Fruit fly (Drosophila melanogaster) whole organism, embryonic: ENCODE results near the gene PolG2.
A peak's percentile ranks its signal among the peaks of the same experiment; 100 is the strongest.

Experiments used
- Antp ChIP-seq: fragments of 200-800 bp; sonication (Bioruptor generic); optimal IDR thresholded peaks from 3 replicates; lab custom pipeline; 2016; ENCODE audit warnings: missing biosample characterization, missing genetic modification characterization
- BEAF-32 ChIP-seq: fragments of 200-800 bp; sonication (Bioruptor generic); optimal IDR thresholded peaks from 3 replicates; lab custom pipeline; 2017; ENCODE audit warnings: missing biosample characterization, missing genetic modification characterization, mild to moderate bottlenecking, moderate library complexity, missing genetic modification reagents
- CG11695 ChIP-seq: fragments of 200-800 bp; sonication (Bioruptor generic); IDR thresholded peaks from 3 replicates; pipeline ENCODE4 v1.3.6; 2022; ENCODE audit warnings: missing biosample characterization, missing genetic modification characterization
- CG12104 ChIP-seq: fragments of 200-800 bp; sonication (Bioruptor generic); optimal IDR thresholded peaks from 3 replicates; lab custom pipeline; 2016; ENCODE audit warnings: missing biosample characterization, missing genetic modification characterization
- CG15073 ChIP-seq: fragments of 200-800 bp; sonication (Bioruptor generic); optimal IDR thresholded peaks from 2 replicates; lab custom pipeline; 2016; ENCODE audit warnings: missing biosample characterization, missing genetic modification characterization
- CG1603 ChIP-seq: fragments of 200-800 bp; sonication (Bioruptor generic); optimal IDR thresholded peaks from 2 replicates; lab custom pipeline; 2019; ENCODE audit warnings: missing biosample characterization, mild to moderate bottlenecking, missing genetic modification characterization, moderate library complexity
- CG16815 ChIP-seq: fragments of 200-800 bp; sonication (Bioruptor generic); optimal IDR thresholded peaks from 3 replicates; lab custom pipeline; 2017; ENCODE audit warnings: missing biosample characterization, mild to moderate bottlenecking, missing genetic modification characterization
- CG17568 ChIP-seq: fragments of 200-800 bp; sonication (Bioruptor generic); optimal IDR thresholded peaks from 2 replicates; lab custom pipeline; 2018; ENCODE audit warnings: missing biosample characterization, mild to moderate bottlenecking, missing genetic modification characterization, moderate library complexity
- CG3065 ChIP-seq: fragments of 200-800 bp; sonication (Bioruptor generic); optimal IDR thresholded peaks from 2 replicates; lab custom pipeline; 2016; ENCODE audit warnings: missing biosample characterization, missing genetic modification characterization
- CG31224 ChIP-seq: fragments of 200-800 bp; sonication (Bioruptor generic); IDR thresholded peaks from 2 replicates; pipeline ENCODE4 v1.3.6; 2022; ENCODE audit warnings: missing biosample characterization, missing genetic modification characterization
- CG33557 ChIP-seq: fragments of 200-800 bp; sonication (Bioruptor generic); optimal IDR thresholded peaks from 2 replicates; lab custom pipeline; 2019; ENCODE audit warnings: missing biosample characterization, mild to moderate bottlenecking, missing genetic modification characterization, moderate library complexity
- CG3407 ChIP-seq: fragments of 200-800 bp; sonication (Bioruptor generic); optimal IDR thresholded peaks from 2 replicates; lab custom pipeline; 2018; ENCODE audit warnings: missing biosample characterization, mild to moderate bottlenecking, missing genetic modification characterization
- CG3847 ChIP-seq: fragments of 200-800 bp; sonication (Bioruptor generic); IDR thresholded peaks from 2 replicates; pipeline ENCODE4 v1.3.6; 2022; ENCODE audit warnings: missing biosample characterization, missing genetic modification characterization
- CG4730 ChIP-seq: fragments of 200-800 bp; sonication (Bioruptor generic); IDR thresholded peaks from 2 replicates; pipeline ENCODE4 v1.3.6; 2022; ENCODE audit warnings: missing biosample characterization, missing genetic modification characterization
- CG6254 ChIP-seq: fragments of 200-800 bp; sonication (Bioruptor generic); optimal IDR thresholded peaks from 3 replicates; lab custom pipeline; 2017; ENCODE audit warnings: mild to moderate bottlenecking, missing biosample characterization, missing genetic modification reagents, missing genetic modification characterization
- CG6791 ChIP-seq: fragments of 200-800 bp; sonication (Bioruptor generic); IDR thresholded peaks from 3 replicates; pipeline ENCODE4 v1.3.6; 2022; ENCODE audit warnings: missing biosample characterization, missing genetic modification characterization; ENCODE audit not compliant: partially characterized antibody
- CG7928 ChIP-seq: fragments of 200-800 bp; sonication (Bioruptor generic); optimal IDR thresholded peaks from 2 replicates; lab custom pipeline; 2017; ENCODE audit warnings: missing biosample characterization, mild to moderate bottlenecking, missing genetic modification characterization
- CG8478 ChIP-seq: fragments of >200 bp; optimal IDR thresholded peaks from 2 replicates; lab custom pipeline; 2018
- CG9817 ChIP-seq: fragments of 200-800 bp; sonication (Bioruptor generic); optimal IDR thresholded peaks from 2 replicates; lab custom pipeline; 2018; ENCODE audit warnings: missing biosample characterization, mild to moderate bottlenecking, missing genetic modification characterization, moderate library complexity
- CHES-1-like ChIP-seq: fragments of 200-800 bp; sonication (Bioruptor generic); optimal IDR thresholded peaks from 2 replicates; lab custom pipeline; 2016; ENCODE audit warnings: missing biosample characterization, missing genetic modification characterization
- Dp ChIP-seq: fragments of 200-800 bp; sonication (Bioruptor generic); optimal IDR thresholded peaks from 2 replicates; lab custom pipeline; 2018; ENCODE audit warnings: missing biosample characterization, mild to moderate bottlenecking, missing genetic modification characterization, moderate library complexity
- Gsc ChIP-seq: fragments of 200-800 bp; sonication (Bioruptor generic); IDR thresholded peaks from 2 replicates; pipeline ENCODE4 v1.3.6; 2022; ENCODE audit warnings: missing biosample characterization, missing genetic modification characterization
- Hey ChIP-seq: fragments of 200-800 bp; sonication (Bioruptor generic); optimal IDR thresholded peaks from 3 replicates; lab custom pipeline; 2018; ENCODE audit warnings: missing biosample characterization, mild to moderate bottlenecking, missing genetic modification characterization
- Mes4 ChIP-seq: fragments of 200-800 bp; sonication (Bioruptor generic); optimal IDR thresholded peaks from 2 replicates; lab custom pipeline; 2016; ENCODE audit warnings: missing biosample characterization, missing genetic modification characterization
- NK7.1 ChIP-seq: fragments of 200-800 bp; sonication (Bioruptor generic); optimal IDR thresholded peaks from 3 replicates; lab custom pipeline; 2016; ENCODE audit warnings: missing biosample characterization, missing genetic modification characterization
- Side ChIP-seq: fragments of 200-800 bp; sonication (Bioruptor generic); optimal IDR thresholded peaks from 2 replicates; lab custom pipeline; 2016; ENCODE audit warnings: missing biosample characterization, missing genetic modification characterization
- bcd ChIP-seq: fragments of 200-800 bp; sonication (Bioruptor generic); optimal IDR thresholded peaks from 2 replicates; lab custom pipeline; 2017; ENCODE audit warnings: missing biosample characterization, mild to moderate bottlenecking, missing genetic modification characterization
- cad ChIP-seq: fragments of >200 bp; optimal IDR thresholded peaks from 2 replicates; lab custom pipeline; 2017; ENCODE audit warnings: missing biosample characterization, missing genetic modification characterization
- crp ChIP-seq, 2 experiments: fragments of 200-800 bp; sonication (Bioruptor generic); optimal IDR thresholded peaks; 2 replicates in 1 of 2; 3 replicates in 1 of 2; lab custom pipeline; 2017; ENCODE audit warnings: missing biosample characterization in 2 of 2, missing genetic modification characterization in 2 of 2, mild to moderate bottlenecking in 1 of 2, moderate library complexity in 1 of 2
- fd102C ChIP-seq: fragments of 200-800 bp; sonication (Bioruptor generic); optimal IDR thresholded peaks from 2 replicates; lab custom pipeline; 2018; ENCODE audit warnings: missing biosample characterization, mild to moderate bottlenecking, missing genetic modification characterization, moderate library complexity
- gcm ChIP-seq: fragments of 200-800 bp; sonication (Bioruptor generic); optimal IDR thresholded peaks from 2 replicates; lab custom pipeline; 2019; ENCODE audit warnings: missing biosample characterization, mild to moderate bottlenecking, missing genetic modification characterization, moderate library complexity
- gsb ChIP-seq: fragments of 200-800 bp; sonication (Bioruptor generic); IDR thresholded peaks from 2 replicates; pipeline ENCODE4 v1.3.6; 2022; ENCODE audit warnings: missing biosample characterization, missing genetic modification characterization
- ken ChIP-seq: fragments of 200-800 bp; sonication (Bioruptor generic); IDR thresholded peaks from 3 replicates; pipeline ENCODE4 v1.3.6; 2022; ENCODE audit warnings: missing biosample characterization, missing genetic modification characterization
- lilli ChIP-seq: fragments of 200-800 bp; sonication (Bioruptor generic); optimal IDR thresholded peaks from 3 replicates; lab custom pipeline; 2016; ENCODE audit warnings: missing biosample characterization, missing genetic modification characterization
- lmd ChIP-seq: fragments of 200-800 bp; sonication (Bioruptor generic); IDR thresholded peaks from 2 replicates; pipeline ENCODE4 v1.3.6; 2022; ENCODE audit warnings: missing biosample characterization, missing genetic modification characterization
- luna ChIP-seq: fragments of 200-800 bp; sonication (Bioruptor generic); optimal IDR thresholded peaks from 2 replicates; lab custom pipeline; 2016; ENCODE audit warnings: missing biosample characterization, missing genetic modification characterization
- pb ChIP-seq: fragments of 200-800 bp; sonication (Bioruptor generic); optimal IDR thresholded peaks from 3 replicates; lab custom pipeline; 2016; ENCODE audit warnings: missing biosample characterization, missing genetic modification characterization
- pho ChIP-seq: fragments of 200-800 bp; sonication (Bioruptor generic); optimal IDR thresholded peaks from 2 replicates; lab custom pipeline; 2016; ENCODE audit warnings: missing biosample characterization, missing genetic modification characterization
- pita ChIP-seq: fragments of 200-800 bp; sonication (Bioruptor generic); optimal IDR thresholded peaks from 2 replicates; lab custom pipeline; 2017; ENCODE audit warnings: missing biosample characterization, mild to moderate bottlenecking, missing genetic modification characterization
- prd ChIP-seq, 3 experiments: fragments of >200 bp in 2 of 3; fragments of 200-800 bp in 1 of 3; sonication (Bioruptor generic) in 1 of 3; optimal IDR thresholded peaks in 2 of 3; IDR thresholded peaks in 1 of 3; 2 replicates in 2 of 3; 3 replicates in 1 of 3; pipeline versions ENCODE4 v1.3.6 to Lab custom; 2017 to 2022; ENCODE audit warnings: missing biosample characterization in 1 of 3, missing genetic modification characterization in 1 of 3
- pzg ChIP-seq: fragments of 200-800 bp; sonication (Bioruptor generic); optimal IDR thresholded peaks from 3 replicates; lab custom pipeline; 2018; ENCODE audit warnings: missing biosample characterization, mild to moderate bottlenecking, missing genetic modification characterization, moderate library complexity
- repo ChIP-seq: fragments of 200-800 bp; sonication (Bioruptor generic); optimal IDR thresholded peaks from 2 replicates; lab custom pipeline; 2016; ENCODE audit warnings: missing biosample characterization, missing genetic modification characterization
- salm ChIP-seq: fragments of 200-800 bp; sonication (Bioruptor generic); optimal IDR thresholded peaks from 2 replicates; lab custom pipeline; 2018; ENCODE audit warnings: missing biosample characterization, mild to moderate bottlenecking, missing genetic modification characterization
- schlank ChIP-seq: fragments of 200-800 bp; sonication (Bioruptor generic); optimal IDR thresholded peaks from 2 replicates; lab custom pipeline; 2018; ENCODE audit warnings: missing biosample characterization, mild to moderate bottlenecking, missing genetic modification characterization
- scrt ChIP-seq: fragments of 200-800 bp; sonication (Bioruptor generic); optimal IDR thresholded peaks from 2 replicates; lab custom pipeline; 2018; ENCODE audit warnings: missing biosample characterization, mild to moderate bottlenecking, missing genetic modification characterization, moderate library complexity
- slp2 ChIP-seq: fragments of 200-800 bp; sonication (Bioruptor generic); optimal IDR thresholded peaks from 2 replicates; lab custom pipeline; 2016; ENCODE audit warnings: missing biosample characterization, missing genetic modification characterization
- sqz ChIP-seq: fragments of 200-800 bp; sonication (Bioruptor generic); optimal IDR thresholded peaks from 3 replicates; lab custom pipeline; 2018; ENCODE audit warnings: missing biosample characterization, mild to moderate bottlenecking, missing genetic modification characterization
- tap ChIP-seq: fragments of 200-800 bp; optimal IDR thresholded peaks from 3 replicates; lab custom pipeline; 2019; ENCODE audit warnings: missing biosample characterization, mild to moderate bottlenecking, missing genetic modification characterization, moderate library complexity
- usp ChIP-seq: fragments of >200 bp; optimal IDR thresholded peaks from 2 replicates; lab custom pipeline; 2017; ENCODE audit warnings: missing biosample characterization, missing genetic modification characterization
- wek ChIP-seq: fragments of 200-800 bp; sonication (Bioruptor generic); optimal IDR thresholded peaks from 3 replicates; lab custom pipeline; 2018; ENCODE audit warnings: missing biosample characterization, mild to moderate bottlenecking, missing genetic modification characterization, moderate library complexity
- zf30C ChIP-seq: fragments of 200-800 bp; sonication (Bioruptor generic); optimal IDR thresholded peaks from 3 replicates; lab custom pipeline; 2018; ENCODE audit warnings: missing biosample characterization, mild to moderate bottlenecking, missing genetic modification characterization
- zfh2 ChIP-seq: fragments of 200-800 bp; sonication (Bioruptor generic); optimal IDR thresholded peaks from 2 replicates; lab custom pipeline; 2016; ENCODE audit warnings: missing biosample characterization, missing genetic modification characterization

The PolG2 gene

DNA sequence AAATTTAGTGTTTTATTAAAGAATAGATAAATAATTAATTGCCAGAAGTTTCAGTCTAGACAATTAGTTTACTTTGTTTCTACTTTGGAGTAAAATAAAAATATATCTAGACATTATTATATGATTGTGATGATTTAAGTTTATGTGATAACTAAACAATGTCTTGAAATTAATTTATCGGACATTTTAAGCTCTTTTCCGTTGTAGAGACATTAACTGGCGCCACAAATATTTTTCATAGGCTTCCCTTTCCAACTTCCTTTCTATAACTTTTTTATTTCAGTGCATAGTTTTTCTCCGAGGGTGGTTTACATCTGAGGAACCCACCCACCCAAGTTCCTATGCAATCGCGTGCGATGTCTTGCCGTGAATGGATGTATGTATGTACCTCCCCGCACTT, 43.8 kb upstream of the PolG2 start (continued):
- TF ChIP-seq schlank: no peak
- TF ChIP-seq slp2: no peak
- TF ChIP-seq CG6254: peak; percentile 36
- TF ChIP-seq CHES-1-like (GFP tag; lab: Kevin White, UChicago): no peak
- TF ChIP-seq lmd: peak; percentile 22; the same call in 1 of the 2 replicates
- no peak for TF ChIP-seq pita (GFP tag; lab: Kevin White, UChicago)
- no peak for TF ChIP-seq salm (tag; lab: Kevin White, UChicago)
- TF ChIP-seq CG33557: peak; percentile 37
- no peak for TF ChIP-seq CG4730 (GFP tag; lab: Robert Waterston, UW)
- no peak for TF ChIP-seq repo (GFP tag; lab: Kevin White, UChicago)
- TF ChIP-seq bcd: peak; percentile 34
- TF ChIP-seq CG3065 (GFP tag; lab: Kevin White, UChicago): no peak
- peak; percentile 24 for TF ChIP-seq CG3407 (GFP tag; lab: Kevin White, UChicago)
- TF ChIP-seq Hey: no peak
- TF ChIP-seq ken (GFP tag; lab: Robert Waterston, UW): no peak
- no peak for TF ChIP-seq CG9817 (tag; lab: Kevin White, UChicago)
- no peak for TF ChIP-seq zfh2 (GFP tag; lab: Kevin White, UChicago)
- no peak for TF ChIP-seq pzg (GFP tag; lab: Kevin White, UChicago)
- no peak for TF ChIP-seq CG7928 (GFP tag; lab: Kevin White, UChicago)
- TF ChIP-seq CG3847 (GFP tag; lab: Robert Waterston, UW): no peak
- no peak for TF ChIP-seq prd (optimal IDR thresholded peaks at IDR 0.05; lab: Kevin White, UChicago)
- no peak; the same call in 2 of the 3 replicates for TF ChIP-seq prd (GFP tag; IDR thresholded peaks at IDR 0.05; lab: Robert Waterston, UW)
- TF ChIP-seq scrt (GFP tag; lab: Kevin White, UChicago): no peak
- TF ChIP-seq wek: no peak
- TF ChIP-seq CG31224 (GFP tag; lab: Robert Waterston, UW): no peak
- no peak for TF ChIP-seq Gsc (GFP tag; lab: Robert Waterston, UW)
- TF ChIP-seq BEAF-32 (GFP tag; lab: Kevin White, UChicago): no peak
- TF ChIP-seq Dp: no peak
- TF ChIP-seq CG1603 (tag; lab: Kevin White, UChicago): no peak
- no peak for TF ChIP-seq Mes4 (GFP tag; lab: Kevin White, UChicago)
- no peak for TF ChIP-seq CG6791 (GFP tag; lab: Robert Waterston, UW)
- TF ChIP-seq pho (GFP tag; lab: Kevin White, UChicago): no peak
- peak; percentile 27 for TF ChIP-seq sqz (GFP tag; lab: Kevin White, UChicago)
- TF ChIP-seq CG8478 (lab: Kevin White, UChicago): no peak
- no peak for TF ChIP-seq fd102C (GFP tag; lab: Kevin White, UChicago)
- TF ChIP-seq cad (GFP tag; lab: Kevin White, UChicago): no peak
- TF ChIP-seq gcm: peak; percentile 25
- no peak for TF ChIP-seq Side
- TF ChIP-seq CG16815 (GFP tag; lab: Kevin White, UChicago): no peak
- peak; percentile 39 for TF ChIP-seq zf30C
- no peak for TF ChIP-seq CG12104 (GFP tag; lab: Kevin White, UChicago)
- TF ChIP-seq CG11695 (GFP tag; lab: Robert Waterston, UW): no peak
- no peak for TF ChIP-seq Antp (GFP tag; lab: Kevin White, UChicago)
- TF ChIP-seq CG17568: no peak
- no peak for TF ChIP-seq luna (GFP tag; lab: Kevin White, UChicago)
- no peak for TF ChIP-seq gsb (GFP tag; lab: Robert Waterston, UW)
- TF ChIP-seq usp (GFP tag; lab: Kevin White, UChicago): no peak
- no peak for TF ChIP-seq pb (GFP tag; lab: Kevin White, UChicago)
- no peak for TF ChIP-seq crp (GFP tag; optimal IDR thresholded peaks at IDR 0.05; lab: Kevin White, UChicago)
- TF ChIP-seq CG15073: no peak
- no peak for TF ChIP-seq tap
- no peak for TF ChIP-seq lilli (GFP tag; lab: Kevin White, UChicago)
- TF ChIP-seq NK7.1 (GFP tag; lab: Kevin White, UChicago): no peak
